Worm (Caenorhabditis elegans) whole organism, young adult: ENCODE results near the gene ptr-13.

Experiments
- F22D6.2 ChIP-seq: sonication (generic microtip); optimal IDR thresholded peaks from 2 replicates; lab custom pipeline; 2016; ENCODE audit warnings: mild to moderate bottlenecking, missing genetic modification characterization, missing compliant biosample characterization
- efl-1 ChIP-seq: fragments of 150-350 bp; optimal IDR thresholded peaks from 2 replicates; lab custom pipeline; 2014; ENCODE audit warnings: missing biosample characterization, missing genetic modification reagents, missing genetic modification characterization
- sdz-38 ChIP-seq: sonication (generic microtip); optimal IDR thresholded peaks from 2 replicates; lab custom pipeline; 2016; ENCODE audit warnings: missing genotype, missing genetic modification characterization, missing compliant biosample characterization
- snpc-4 ChIP-seq, 5 experiments: fragments of 150-350 bp in 1 of 5; sonication (generic microtip) in 4 of 5; optimal IDR thresholded peaks; 2 replicates each; lab custom pipeline; 2014 to 2018; ENCODE audit warnings: missing genetic modification characterization in 5 of 5, missing biosample characterization in 3 of 5, antibody characterized with exemption in 2 of 5, mild to moderate bottlenecking in 2 of 5, missing compliant biosample characterization in 2 of 5, missing genotype in 2 of 5, moderate library complexity in 2 of 5, missing genetic modification reagents in 1 of 5
- unc-62 ChIP-seq: fragments of 150-350 bp; optimal IDR thresholded peaks from 2 replicates; lab custom pipeline; 2014; ENCODE audit warnings: missing biosample characterization, missing genetic modification reagents, missing genetic modification characterization
- xnd-1 ChIP-seq: sonication (generic microtip); optimal IDR thresholded peaks from 2 replicates; lab custom pipeline; 2016; ENCODE audit warnings: missing genotype, missing genetic modification reagents, missing genetic modification characterization, missing compliant biosample characterization

ce11 chrII:11156160-11156559 lies 6.1 kb downstream of the ptr-13 start:
- no peak for TF ChIP-seq snpc-4 (GFP tag; optimal IDR thresholded peaks at IDR 0.05; lab: Kevin White, UChicago)
- TF ChIP-seq snpc-4 (tag; optimal IDR thresholded peaks at IDR 0.05; lab: Kevin White, UChicago), result no peak
- TF ChIP-seq efl-1 (GFP tag; lab: Kevin White, UChicago), result no peak
- TF ChIP-seq sdz-38 (tag; lab: Kevin White, UChicago), result no peak
- TF ChIP-seq F22D6.2, result no peak
- TF ChIP-seq unc-62 (GFP tag; lab: Kevin White, UChicago), result no peak
- TF ChIP-seq xnd-1 (tag; lab: Kevin White, UChicago), result no peak
